Fruit fly (Drosophila melanogaster) whole organism, wandering third instar larva: ENCODE data around the gene CG42654.

ENCODE experiments used
- Abd-B ChIP-seq: fragments of >200 bp; optimal IDR thresholded peaks from 2 replicates; lab custom pipeline; 2017; ENCODE audit warnings: missing biosample characterization, missing genetic modification characterization
- CG9705 ChIP-seq: fragments of 200-800 bp; sonication (Bioruptor generic); optimal IDR thresholded peaks from 2 replicates; lab custom pipeline; 2018; ENCODE audit warnings: missing biosample characterization, mild to moderate bottlenecking, missing genetic modification characterization
- Dfd ChIP-seq: fragments of >200 bp; optimal IDR thresholded peaks from 2 replicates; lab custom pipeline; 2017; ENCODE audit warnings: missing biosample characterization, missing genetic modification characterization
- Dif ChIP-seq: fragments of 200-275, 200-300 bp; sonication (Bioruptor generic); optimal IDR thresholded peaks from 2 replicates; lab custom pipeline; 2018; ENCODE audit warnings: missing biosample characterization, missing genetic modification characterization; ENCODE audit not compliant: partially characterized antibody
- GATAd ChIP-seq: sonication (Bioruptor generic); optimal IDR thresholded peaks from 2 replicates; lab custom pipeline; 2016; ENCODE audit warnings: missing biosample characterization, missing genetic modification characterization
- Hr78 ChIP-seq: fragments of >200 bp; optimal IDR thresholded peaks from 2 replicates; lab custom pipeline; 2017; ENCODE audit warnings: missing biosample characterization, missing genetic modification characterization
- Jra ChIP-seq: sonication (Bioruptor generic); optimal IDR thresholded peaks from 2 replicates; lab custom pipeline; 2016; ENCODE audit warnings: missing biosample characterization, missing genetic modification characterization
- Myc ChIP-seq: fragments of >200 bp; optimal IDR thresholded peaks from 2 replicates; lab custom pipeline; 2017
- foxo ChIP-seq, 2 experiments: fragments of 200-800 bp; sonication (Bioruptor generic); optimal IDR thresholded peaks; 2 replicates in 1 of 2; 3 replicates in 1 of 2; lab custom pipeline; 2016 to 2017; ENCODE audit warnings: missing biosample characterization in 2 of 2, missing genetic modification characterization in 2 of 2

dm6 chr3L:19932917-19933316 lies 21.4 kb downstream of the CG42654 start:
- TF ChIP-seq foxo (GFP tag; optimal IDR thresholded peaks at IDR 0.05; lab: Kevin White, UChicago) (peak in 1 of 2 experiments; percentile 28), Abd-B (no peak), Hr78 (GFP tag; lab: Kevin White, UChicago) (no peak), CG9705 (GFP tag; lab: Kevin White, UChicago) (no peak), Myc (lab: Kevin White, UChicago) (no peak), Dfd (GFP tag; lab: Kevin White, UChicago) (no peak), Dif (no peak), Jra (GFP tag; lab: Kevin White, UChicago) (peak; percentile 46), GATAd (no peak)
